Worm (Caenorhabditis elegans) whole organism, L4/young adult: ENCODE results near the gene acr-23.

Experiments used
- W03F9.2 ChIP-seq: fragments of 150-350 bp; optimal IDR thresholded peaks from 2 replicates; lab custom pipeline; 2014; ENCODE audit warnings: missing biosample characterization, missing genetic modification characterization
- dao-5 ChIP-seq: sonication (generic microtip); optimal IDR thresholded peaks from 2 replicates; lab custom pipeline; 2016; ENCODE audit warnings: missing genotype, missing genetic modification characterization, moderate library complexity, missing compliant biosample characterization
- him-1 ChIP-seq: sonication (generic microtip); optimal IDR thresholded peaks from 2 replicates; lab custom pipeline; 2016; ENCODE audit warnings: missing genotype, missing genetic modification reagents, missing genetic modification characterization, missing compliant biosample characterization

- no peak for TF ChIP-seq him-1 (tag; lab: Kevin White, UChicago)
- TF ChIP-seq W03F9.2 = no peak
- TF ChIP-seq dao-5 (tag; lab: Kevin White, UChicago) = no peak
Measured at ce11 chrV:3631591-3631990, 27.8 kb downstream of the acr-23 start, which contains the start of gene F59B1.6.
